Worm (Caenorhabditis elegans) whole organism, young adult: ENCODE measurements around the gene sam-4.

Experiments
- attf-3 ChIP-seq: fragments of 200-800 bp; sonication (Bioruptor generic); conservative IDR thresholded peaks from 2 replicates; pipeline ENCODE4 v1.3.6; 2022; ENCODE audit warnings: missing genetic modification reagents, missing genetic modification characterization, missing compliant biosample characterization
- dpff-1 ChIP-seq: sonication (generic microtip); optimal IDR thresholded peaks from 2 replicates; lab custom pipeline; 2017; ENCODE audit warnings: mild to moderate bottlenecking, missing genetic modification characterization, missing compliant biosample characterization

ce11 chrII:5603194-5603593 is 45.9 kb downstream of the sam-4 start, which contains the start of gene C17G10.6:
- TF ChIP-seq dpff-1 (no peak), attf-3 (GFP tag; lab: Robert Waterston, UW) (no peak)
